Worm (Caenorhabditis elegans) whole organism, L3 larva: ENCODE data around the gene C02D5.4.

Experiments used
- aly-2 ChIP-seq: fragments of 150-350 bp; optimal IDR thresholded peaks from 2 replicates; lab custom pipeline; 2014; ENCODE audit warnings: missing biosample characterization, missing genetic modification characterization
- ama-1 ChIP-seq: fragments of 150-350 bp; optimal IDR thresholded peaks from 2 replicates; lab custom pipeline; 2018
- ceh-28 ChIP-seq: fragments of 150-350 bp; optimal IDR thresholded peaks from 2 replicates; lab custom pipeline; 2014; ENCODE audit warnings: missing biosample characterization, missing genetic modification reagents, missing genetic modification characterization
- ceh-9 ChIP-seq: sonication (generic microtip); optimal IDR thresholded peaks from 2 replicates; lab custom pipeline; 2018; ENCODE audit warnings: missing biosample characterization, missing genetic modification characterization
- egl-5 ChIP-seq: fragments of 150-350 bp; optimal IDR thresholded peaks from 2 replicates; lab custom pipeline; 2017; ENCODE audit warnings: missing biosample characterization, missing genetic modification reagents, missing genetic modification characterization, inconsistent platforms
- elt-1 ChIP-seq: fragments of 150-350 bp; optimal IDR thresholded peaks from 2 replicates; lab custom pipeline; 2014; ENCODE audit warnings: missing biosample characterization, missing genetic modification characterization
- elt-2 ChIP-seq: sonication (generic microtip); optimal IDR thresholded peaks from 2 replicates; lab custom pipeline; 2016; ENCODE audit warnings: missing genetic modification reagents, mild to moderate bottlenecking, missing genetic modification characterization, missing compliant biosample characterization
- eor-1 ChIP-seq, 2 experiments: fragments of 150-350 bp; optimal IDR thresholded peaks; 2 replicates each; lab custom pipeline; 2014 to 2018; ENCODE audit warnings: missing biosample characterization in 2 of 2, missing genetic modification characterization in 2 of 2
- fkh-10 ChIP-seq: sonication (generic microtip); optimal IDR thresholded peaks from 2 replicates; lab custom pipeline; 2017; ENCODE audit warnings: missing biosample characterization, missing genetic modification reagents, missing genetic modification characterization
- fkh-2 ChIP-seq: fragments of 150-350 bp; optimal IDR thresholded peaks from 2 replicates; lab custom pipeline; 2014; ENCODE audit warnings: missing biosample characterization, missing genetic modification reagents, missing genetic modification characterization
- fos-1 ChIP-seq: fragments of 150-350 bp; optimal IDR thresholded peaks from 2 replicates; lab custom pipeline; 2014; ENCODE audit warnings: missing biosample characterization, missing genetic modification characterization
- hmg-11 ChIP-seq: sonication (generic microtip); optimal IDR thresholded peaks from 2 replicates; lab custom pipeline; 2016; ENCODE audit warnings: missing genetic modification characterization, missing compliant biosample characterization
- lin-15B ChIP-seq: fragments of 150-350 bp; optimal IDR thresholded peaks from 2 replicates; lab custom pipeline; 2014; ENCODE audit warnings: missing biosample characterization, missing genetic modification characterization
- lin-39 ChIP-seq: fragments of 150-350 bp; optimal IDR thresholded peaks from 2 replicates; lab custom pipeline; 2018; ENCODE audit warnings: missing biosample characterization, missing genetic modification reagents, missing genetic modification characterization
- lsy-12 ChIP-seq: sonication (generic microtip); optimal IDR thresholded peaks from 2 replicates; lab custom pipeline; 2016; ENCODE audit warnings: mild to moderate bottlenecking, missing genetic modification characterization, missing compliant biosample characterization
- nfya-1 ChIP-seq: sonication (generic microtip); optimal IDR thresholded peaks from 2 replicates; lab custom pipeline; 2017; ENCODE audit warnings: missing genetic modification characterization, mild to moderate bottlenecking, missing compliant biosample characterization, antibody characterized with exemption, moderate library complexity; ENCODE audit not compliant: insufficient read depth
- nhr-11 ChIP-seq: fragments of 150-350 bp; optimal IDR thresholded peaks from 2 replicates; lab custom pipeline; 2014; ENCODE audit warnings: missing biosample characterization, missing genetic modification characterization
- nhr-12 ChIP-seq: fragments of 150-350 bp; optimal IDR thresholded peaks from 2 replicates; lab custom pipeline; 2014; ENCODE audit warnings: missing biosample characterization, missing genetic modification characterization
- nhr-23 ChIP-seq: fragments of 150-350 bp; optimal IDR thresholded peaks from 2 replicates; lab custom pipeline; 2014; ENCODE audit warnings: missing biosample characterization, missing genetic modification reagents, missing genetic modification characterization
- nhr-25 ChIP-seq: sonication (generic microtip); optimal IDR thresholded peaks from 2 replicates; lab custom pipeline; 2017; ENCODE audit warnings: missing biosample characterization, missing genetic modification characterization
- pha-4 ChIP-seq: fragments of 150-350 bp; optimal IDR thresholded peaks from 2 replicates; lab custom pipeline; 2014; ENCODE audit warnings: missing biosample characterization, missing genetic modification reagents, missing genetic modification characterization
- pqm-1 ChIP-seq: fragments of 150-350 bp; optimal IDR thresholded peaks from 2 replicates; lab custom pipeline; 2017; ENCODE audit warnings: missing biosample characterization, missing genetic modification characterization, inconsistent platforms
- sea-2 ChIP-seq: fragments of 150-350 bp; sonication (generic microtip); optimal IDR thresholded peaks from 4 replicates; lab custom pipeline; 2014; ENCODE audit warnings: missing biosample characterization, missing genetic modification reagents, missing genetic modification characterization
- skn-1 ChIP-seq: fragments of 150-350 bp; optimal IDR thresholded peaks from 2 replicates; lab custom pipeline; 2014; ENCODE audit warnings: missing biosample characterization, missing genetic modification characterization
- snpc-4 ChIP-seq: fragments of 150-350 bp; optimal IDR thresholded peaks from 2 replicates; lab custom pipeline; 2014; ENCODE audit warnings: missing biosample characterization, missing genetic modification characterization
- unc-39 ChIP-seq: sonication (generic microtip); optimal IDR thresholded peaks from 4 replicates; lab custom pipeline; 2017; ENCODE audit warnings: missing biosample characterization, missing genetic modification characterization
- unc-62 ChIP-seq: fragments of 150-350 bp; sonication (generic microtip); optimal IDR thresholded peaks from 4 replicates; lab custom pipeline; 2014; ENCODE audit warnings: missing biosample characterization, missing genetic modification reagents, missing genetic modification characterization
- ztf-4 ChIP-seq: fragments of 150-350 bp; optimal IDR thresholded peaks from 2 replicates; lab custom pipeline; 2014; ENCODE audit warnings: missing biosample characterization, missing genetic modification characterization

Gene C02D5.4

DNA sequence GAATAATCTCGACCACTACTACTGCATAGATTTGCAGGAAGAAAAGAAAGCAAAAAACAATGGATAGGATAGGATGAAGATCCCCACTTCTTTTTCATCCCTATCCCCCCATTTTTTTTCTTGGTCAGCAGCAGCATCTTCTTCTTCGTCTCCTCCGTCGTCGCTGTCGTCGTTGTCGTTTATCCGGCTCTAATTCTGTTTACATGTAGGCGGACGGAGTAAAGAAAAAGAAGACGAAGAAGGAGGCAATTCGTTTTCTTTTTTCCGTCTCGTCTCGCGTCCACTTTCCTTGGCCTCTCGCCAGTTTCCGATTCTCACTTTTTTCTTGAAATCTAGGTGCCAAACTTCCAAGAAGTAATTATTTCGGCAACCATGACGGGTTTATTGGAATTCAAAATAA is 40.3 kb upstream of the C02D5.4 start:
- TF ChIP-seq fkh-10 (GFP tag; lab: Kevin White, UChicago): peak; percentile 87
- no peak for TF ChIP-seq nhr-12 (tag; lab: Kevin White, UChicago)
- no peak for TF ChIP-seq ztf-4 (tag; lab: Kevin White, UChicago)
- peak; percentile 45 for TF ChIP-seq nfya-1 (tag; lab: Kevin White, UChicago)
- no peak for TF ChIP-seq ceh-28 (tag; lab: Kevin White, UChicago)

DNA sequence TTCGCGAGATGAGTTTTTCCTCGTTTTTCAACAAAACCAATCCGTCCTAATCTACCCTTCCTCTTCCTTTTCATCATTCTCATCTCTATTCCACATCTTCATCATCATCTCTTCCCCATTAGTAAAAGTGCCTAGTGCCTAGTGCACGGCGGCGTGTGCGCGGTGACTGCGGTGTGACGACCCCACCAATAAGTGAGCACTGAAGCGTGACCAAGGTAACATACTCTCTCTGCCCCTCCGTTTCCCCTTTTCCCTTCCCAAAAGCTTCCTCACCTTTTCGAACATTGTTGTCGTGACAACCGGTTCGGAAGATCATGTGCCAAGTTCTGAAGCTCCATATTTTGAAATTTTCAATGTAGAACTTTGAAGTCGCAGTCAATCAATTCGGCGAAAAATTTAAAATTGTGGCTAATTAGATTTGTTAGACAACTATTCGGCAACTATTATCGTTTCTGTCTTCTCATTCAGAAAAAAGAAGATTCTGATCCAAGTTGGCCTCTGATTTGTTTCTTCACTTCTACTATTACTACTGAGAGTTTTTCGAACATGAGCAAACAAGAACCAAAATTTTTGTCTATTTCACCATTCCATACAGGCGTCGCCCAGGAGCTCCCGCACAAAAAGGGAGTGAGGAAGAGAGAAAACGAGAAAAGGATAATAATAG is 39.6 kb upstream of the C02D5.4 start:
- TF ChIP-seq unc-39 (tag; lab: Kevin White, UChicago): no peak
- no peak for TF ChIP-seq snpc-4 (tag; lab: Kevin White, UChicago)
- no peak for TF ChIP-seq lin-39 (tag; lab: Kevin White, UChicago)
- TF ChIP-seq pha-4 (tag; lab: Kevin White, UChicago): no peak
- TF ChIP-seq elt-1: no peak
- TF ChIP-seq eor-1 (tag; optimal IDR thresholded peaks at IDR 0.05; lab: Kevin White, UChicago): no peak
- TF ChIP-seq ceh-9: no peak
- no peak for TF ChIP-seq unc-62 (GFP tag; lab: Kevin White, UChicago)
- no peak for TF ChIP-seq nhr-23
- TF ChIP-seq fos-1 (tag; lab: Kevin White, UChicago): no peak

DNA sequence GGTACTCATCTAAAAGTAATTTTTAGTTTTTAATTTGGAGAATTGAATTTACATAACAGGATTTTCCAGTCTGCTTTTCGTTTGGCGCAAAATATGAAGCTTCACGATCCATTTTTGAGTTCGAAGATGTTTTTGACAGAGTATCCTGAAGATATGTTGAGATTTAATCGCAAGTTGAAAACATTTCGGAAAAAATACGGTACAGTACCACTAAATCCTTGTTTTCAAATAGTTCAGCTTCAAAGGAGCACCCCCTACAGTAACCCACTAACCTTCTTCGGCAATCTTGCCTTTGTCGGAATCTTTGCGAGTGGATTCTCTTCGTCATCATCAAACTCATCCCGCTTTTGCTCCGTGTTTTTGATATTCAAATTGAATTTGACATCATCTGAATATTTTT is 33.0 kb upstream of the C02D5.4 start:
- TF ChIP-seq aly-2 (tag; lab: Kevin White, UChicago) (peak; percentile 25), fos-1 (tag; lab: Kevin White, UChicago) (no peak)
- TF ChIP-seq, all 47 proteins: peak for 1

DNA sequence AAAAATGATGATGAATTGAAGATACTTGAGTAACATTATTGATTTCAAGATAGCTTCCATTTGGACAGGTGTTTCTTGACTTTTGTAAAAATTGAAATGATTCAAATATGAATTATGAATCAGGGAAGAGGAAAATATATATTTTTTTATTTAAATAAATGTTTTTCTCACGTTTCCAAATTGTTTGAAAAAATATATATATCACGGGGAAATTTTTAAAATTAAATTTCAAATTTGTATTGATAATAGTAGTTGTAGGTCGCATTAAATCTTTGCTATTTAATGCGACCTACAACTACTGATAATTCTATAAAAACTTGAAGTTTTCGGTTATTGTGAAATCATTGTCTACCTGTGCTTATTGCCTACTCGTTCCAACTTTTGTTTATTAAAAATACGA is 32.1 kb upstream of the C02D5.4 start, which contains the start of gene ZC21.8:
Gene ZC21.8 (minus strand): TSS at position 101 of the 400 bp plus-strand sequence.
- no peak for TF ChIP-seq pqm-1 (tag; lab: Kevin White, UChicago)
- TF ChIP-seq skn-1 (tag; lab: Kevin White, UChicago): no peak
- TF ChIP-seq elt-1: no peak
- TF ChIP-seq pha-4 (tag; lab: Kevin White, UChicago): no peak
- no peak for TF ChIP-seq egl-5
- no peak for TF ChIP-seq ceh-28 (tag; lab: Kevin White, UChicago)
- TF ChIP-seq lin-15B (tag; lab: Kevin White, UChicago): no peak
- TF ChIP-seq nhr-25: no peak
- TF ChIP-seq nhr-12 (tag; lab: Kevin White, UChicago): no peak
- no peak for TF ChIP-seq nfya-1 (tag; lab: Kevin White, UChicago)
- no peak for TF ChIP-seq sea-2 (GFP tag; lab: Kevin White, UChicago)

DNA sequence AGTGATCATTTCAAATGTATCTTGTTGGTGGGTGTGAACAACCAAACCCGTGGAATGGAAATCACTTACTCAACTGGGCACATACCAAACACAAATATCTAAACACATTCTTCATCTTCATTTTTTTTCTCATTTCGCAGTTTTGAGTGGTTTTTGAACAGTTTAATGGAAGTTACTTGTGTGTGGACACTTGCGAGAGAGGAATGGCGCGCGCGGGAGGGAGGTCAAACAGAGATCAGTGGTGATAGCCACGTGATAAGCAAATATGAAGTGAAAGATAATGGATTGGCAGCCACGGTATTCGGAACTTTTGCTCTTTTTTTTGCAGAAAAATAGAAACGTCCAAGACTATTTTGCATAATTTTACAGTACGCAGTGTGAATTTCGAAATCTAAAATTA is 31.4 kb upstream of the C02D5.4 start:
- TF ChIP-seq lin-39 (tag; lab: Kevin White, UChicago): no peak
- TF ChIP-seq pha-4 (tag; lab: Kevin White, UChicago): peak; percentile 76

DNA sequence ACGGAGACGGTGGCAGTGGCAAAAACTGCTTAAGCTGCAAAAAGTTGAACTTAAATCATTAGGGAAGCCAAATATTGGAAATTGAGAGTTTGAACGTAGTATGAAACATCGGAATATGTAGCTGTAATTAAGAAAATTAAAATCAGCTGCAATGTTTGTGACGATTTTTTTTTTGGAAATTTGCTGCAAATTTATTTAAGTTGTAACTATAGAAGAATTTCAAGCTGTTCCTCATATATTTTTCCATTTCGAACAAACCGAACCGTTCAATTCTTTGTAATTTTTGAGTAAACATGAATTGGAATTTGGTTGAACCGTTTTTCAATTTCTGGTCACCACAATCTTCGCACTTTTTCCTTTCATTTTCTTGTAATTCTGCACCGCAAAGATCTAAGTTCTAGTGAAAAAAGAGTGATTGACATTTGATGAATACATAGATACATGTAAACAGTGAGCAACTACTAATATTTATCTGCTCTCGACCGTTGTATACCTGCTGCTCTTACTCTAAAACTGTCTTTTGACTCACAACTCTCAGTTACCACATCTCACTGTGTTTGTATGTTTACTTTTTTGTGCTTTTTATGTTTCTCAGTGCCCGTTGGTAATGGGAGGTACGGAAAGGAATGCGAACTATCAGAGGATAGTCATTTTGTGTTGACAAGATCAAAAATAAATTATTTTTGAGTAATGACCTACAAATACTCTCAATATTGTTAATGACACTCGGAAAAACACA is 30.1 kb upstream of the C02D5.4 start:
- no peak for TF ChIP-seq fkh-2 (tag; lab: Kevin White, UChicago)
- TF ChIP-seq pha-4 (tag; lab: Kevin White, UChicago): peak; percentile 97

DNA sequence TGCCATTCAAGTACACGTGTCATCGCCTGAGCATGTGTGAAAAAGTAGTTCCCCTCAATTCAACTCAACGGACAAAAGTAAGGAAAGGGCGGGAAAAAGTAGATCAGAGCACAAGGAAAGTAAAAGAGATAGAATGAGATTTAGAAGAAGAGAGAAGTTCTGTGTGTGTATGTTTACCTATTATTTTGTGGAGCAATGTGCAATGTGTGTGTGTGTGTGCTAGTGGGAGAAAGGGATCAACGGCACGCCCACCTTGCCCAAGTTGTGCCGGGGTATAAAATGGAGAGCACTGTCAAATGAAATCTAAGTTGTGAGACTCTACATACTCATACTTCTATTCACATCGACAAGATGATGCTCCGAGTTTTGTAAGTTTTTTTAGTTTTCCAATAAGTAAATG is 27.2 kb upstream of the C02D5.4 start, which contains the start of gene idpp-15:
Gene idpp-15 (plus strand): TSS at position 301 of the 400 bp plus-strand sequence.
- TF ChIP-seq pha-4 (tag; lab: Kevin White, UChicago): peak; percentile 72
- no peak for TF ChIP-seq lsy-12 (tag; lab: Kevin White, UChicago)

DNA sequence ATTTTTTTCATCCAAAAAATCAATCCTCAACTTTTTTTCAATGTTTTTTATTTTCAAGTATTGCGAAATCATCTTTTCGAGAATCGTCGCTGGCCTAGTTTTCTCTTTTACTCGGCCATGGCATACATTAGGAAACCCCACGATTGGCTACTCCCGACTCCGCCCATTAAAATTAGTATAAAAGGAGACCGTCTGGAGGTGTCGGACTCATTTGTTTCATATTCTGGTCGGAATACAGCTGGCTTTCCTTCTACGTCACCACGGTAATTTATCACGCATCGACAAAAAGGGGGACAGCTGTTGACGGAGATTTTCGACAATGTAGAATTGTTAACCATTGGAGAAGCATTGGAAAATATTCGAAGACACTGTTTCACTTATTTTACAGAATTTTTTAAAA is 23.0 kb upstream of the C02D5.4 start:
- TF ChIP-seq elt-2 (tag; lab: Kevin White, UChicago) (peak; percentile 10), pha-4 (tag; lab: Kevin White, UChicago) (no peak), lin-15B (tag; lab: Kevin White, UChicago) (peak; percentile 81), lsy-12 (tag; lab: Kevin White, UChicago) (peak; percentile 55), nhr-11 (tag; lab: Kevin White, UChicago) (no peak), hmg-11 (tag; lab: Kevin White, UChicago) (peak; percentile 25), ama-1 (lab: Kevin White, UChicago) (peak; percentile 42), nhr-25 (peak; percentile 47), nfya-1 (tag; lab: Kevin White, UChicago) (peak; percentile 100), lin-39 (tag; lab: Kevin White, UChicago) (no peak), snpc-4 (tag; lab: Kevin White, UChicago) (peak; percentile 55), ceh-28 (tag; lab: Kevin White, UChicago) (peak; percentile 11)
